Worm (Caenorhabditis elegans): ENCODE results near the gene C18A11.4.

DNA sequence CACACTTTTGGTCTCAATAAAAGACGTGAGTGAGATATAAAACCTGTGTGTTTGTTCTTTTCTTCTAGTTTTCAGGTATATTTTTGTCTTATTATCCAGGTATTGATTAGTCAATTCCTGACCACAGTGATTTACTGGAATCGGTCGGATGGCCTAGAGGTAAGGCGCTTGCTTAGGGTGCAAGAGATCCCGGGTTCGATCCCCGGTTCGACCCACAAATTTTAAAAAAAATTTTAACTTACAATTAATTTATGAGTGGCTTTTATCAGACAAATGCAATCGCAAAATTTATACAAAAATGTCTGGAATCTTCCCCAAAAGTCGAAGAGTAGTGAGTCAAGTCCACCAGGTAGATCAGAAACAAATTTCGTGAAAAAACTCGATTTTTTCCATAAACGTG lies 8.0 kb upstream of the C18A11.4 start:
- TF ChIP-seq unc-39 (tag; optimal IDR thresholded peaks at IDR 0.05) (no peak), zfp-2 (tag; optimal IDR thresholded peaks at IDR 0.05) (no peak), ZK337.2 (GFP tag; IDR thresholded peaks at IDR 0.05) (no peak), ces-1 (GFP tag; optimal IDR thresholded peaks at IDR 0.05) (no peak), egl-27 (tag; optimal IDR thresholded peaks at IDR 0.05) (no peak)

All from whole organism, L4 larva.